Worm (Caenorhabditis elegans) whole organism, late embryonic: ENCODE measurements around the gene T26C11.8.

ENCODE experiments used
- F13H6.1 ChIP-seq: sonication (generic microtip); optimal IDR thresholded peaks from 2 replicates; lab custom pipeline; 2016; ENCODE audit warnings: missing genetic modification characterization, missing compliant biosample characterization
- K02D7.2 ChIP-seq: sonication (generic microtip); optimal IDR thresholded peaks from 2 replicates; lab custom pipeline; 2017; ENCODE audit warnings: mild to moderate bottlenecking, missing genetic modification characterization, missing compliant biosample characterization
- ceh-30 ChIP-seq: fragments of 150-350 bp; optimal IDR thresholded peaks from 2 replicates; lab custom pipeline; 2014; ENCODE audit warnings: missing biosample characterization, missing genetic modification characterization
- che-1 ChIP-seq: sonication (generic microtip); optimal IDR thresholded peaks from 2 replicates; lab custom pipeline; 2016; ENCODE audit warnings: mild to moderate bottlenecking, missing genetic modification characterization, missing compliant biosample characterization
- elt-2 ChIP-seq: sonication (generic microtip); optimal IDR thresholded peaks from 2 replicates; lab custom pipeline; 2016; ENCODE audit warnings: missing genetic modification reagents, missing genetic modification characterization, missing compliant biosample characterization
- hlh-30 ChIP-seq: sonication (generic microtip); optimal IDR thresholded peaks from 2 replicates; lab custom pipeline; 2017; ENCODE audit warnings: antibody characterized with exemption, missing genetic modification characterization, missing compliant biosample characterization; ENCODE audit not compliant: insufficient read depth
- hlh-8 ChIP-seq: sonication (generic microtip); optimal IDR thresholded peaks from 2 replicates; lab custom pipeline; 2016; ENCODE audit warnings: missing genotype, missing genetic modification characterization, missing compliant biosample characterization
- ref-2 ChIP-seq: sonication (generic microtip); optimal IDR thresholded peaks from 2 replicates; lab custom pipeline; 2016; ENCODE audit warnings: missing genetic modification characterization, missing compliant biosample characterization
- sox-2 ChIP-seq: fragments of 200-800 bp; sonication (Bioruptor generic); IDR thresholded peaks from 2 replicates; pipeline ENCODE4 v1.3.6; 2022; ENCODE audit warnings: missing genetic modification reagents, missing genetic modification characterization, missing compliant biosample characterization
- sox-4 ChIP-seq: sonication (generic microtip); optimal IDR thresholded peaks from 2 replicates; lab custom pipeline; 2017; ENCODE audit warnings: mild to moderate bottlenecking, missing genetic modification characterization, inconsistent platforms, missing compliant biosample characterization
- zip-5 ChIP-seq: sonication (generic microtip); optimal IDR thresholded peaks from 2 replicates; lab custom pipeline; 2016; ENCODE audit warnings: missing genetic modification characterization, missing compliant biosample characterization

ce11 chrX:1880665-1881064, 20.1 kb downstream of the T26C11.8 start:
- peak; percentile 62 for TF ChIP-seq K02D7.2 (tag; lab: Kevin White, UChicago)
- peak; percentile 29 for TF ChIP-seq zip-5 (tag; lab: Kevin White, UChicago)
- TF ChIP-seq F13H6.1 (tag; lab: Kevin White, UChicago): no peak
- TF ChIP-seq ceh-30 (tag; lab: Kevin White, UChicago): peak; percentile 3
- TF ChIP-seq ref-2: peak; percentile 76
- peak; percentile 77 for TF ChIP-seq che-1 (tag; lab: Kevin White, UChicago)
- TF ChIP-seq hlh-8 (tag; lab: Kevin White, UChicago): peak; percentile 33
- no peak for TF ChIP-seq hlh-30 (tag; lab: Kevin White, UChicago)
- peak; percentile 85 for TF ChIP-seq elt-2 (tag; lab: Kevin White, UChicago)
- TF ChIP-seq sox-2: peak; percentile 68
- peak; percentile 62 for TF ChIP-seq sox-4
